Worm (Caenorhabditis elegans) whole organism, early embryonic: ENCODE measurements around the gene F37A4.1.

Source experiments
- B0310.2 ChIP-seq: sonication (generic microtip); optimal IDR thresholded peaks from 2 replicates; lab custom pipeline; 2016; ENCODE audit warnings: mild to moderate bottlenecking, missing genetic modification characterization, missing compliant biosample characterization
- F13C5.2 ChIP-seq: sonication (generic microtip); optimal IDR thresholded peaks from 2 replicates; lab custom pipeline; 2017; ENCODE audit warnings: mild to moderate bottlenecking, missing genetic modification characterization, inconsistent platforms, missing compliant biosample characterization
- aly-1 ChIP-seq: sonication (generic microtip); optimal IDR thresholded peaks from 2 replicates; lab custom pipeline; 2016; ENCODE audit warnings: missing genetic modification characterization, missing compliant biosample characterization
- ama-1 ChIP-seq: fragments of 150-350 bp; optimal IDR thresholded peaks from 2 replicates; lab custom pipeline; 2014
- ceh-13 ChIP-seq: fragments of 200-800 bp; sonication (Bioruptor generic); optimal IDR thresholded peaks from 2 replicates; lab custom pipeline; 2018; ENCODE audit warnings: mild to moderate bottlenecking, missing genetic modification characterization, missing compliant biosample characterization
- ceh-36 ChIP-seq: sonication (generic microtip); optimal IDR thresholded peaks from 2 replicates; lab custom pipeline; 2016; ENCODE audit warnings: missing genetic modification characterization, inconsistent platforms, missing compliant biosample characterization
- ets-7 ChIP-seq: sonication (generic microtip); optimal IDR thresholded peaks from 2 replicates; lab custom pipeline; 2016; ENCODE audit warnings: missing genotype, missing genetic modification characterization, missing compliant biosample characterization
- flt-1 ChIP-seq: fragments of 200-800 bp; sonication (Bioruptor generic); IDR thresholded peaks from 2 replicates; pipeline ENCODE4 v1.3.6; 2022; ENCODE audit warnings: missing genetic modification characterization, missing compliant biosample characterization
- hmbx-1 ChIP-seq: sonication (generic microtip); optimal IDR thresholded peaks from 2 replicates; lab custom pipeline; 2016; ENCODE audit warnings: mild to moderate bottlenecking, missing genetic modification characterization, missing compliant biosample characterization
- hmg-4 ChIP-seq: fragments of 200-800 bp; sonication (Bioruptor generic); optimal IDR thresholded peaks from 2 replicates; lab custom pipeline; 2018; ENCODE audit warnings: mild to moderate bottlenecking, missing genetic modification characterization, missing compliant biosample characterization
- hnd-1 ChIP-seq: sonication (generic microtip); optimal IDR thresholded peaks from 2 replicates; lab custom pipeline; 2016; ENCODE audit warnings: missing genetic modification characterization, missing compliant biosample characterization
- pes-1 ChIP-seq: fragments of 200-800 bp; sonication (Bioruptor generic); IDR thresholded peaks from 2 replicates; pipeline ENCODE4 v1.3.6; 2022; ENCODE audit warnings: missing genetic modification reagents, missing genetic modification characterization, missing compliant biosample characterization
- scrt-1 ChIP-seq: fragments of 200-800 bp; sonication (Bioruptor generic); IDR thresholded peaks from 2 replicates; pipeline ENCODE4 v1.3.6; 2022; ENCODE audit warnings: missing genetic modification characterization, missing compliant biosample characterization
- sea-1 ChIP-seq: fragments of 200-800 bp; sonication (Bioruptor generic); conservative IDR thresholded peaks from 2 replicates; pipeline ENCODE4 v1.3.6; 2022; ENCODE audit warnings: missing genetic modification characterization, missing compliant biosample characterization
- tbx-11 ChIP-seq: fragments of 200-800 bp; sonication (Bioruptor generic); IDR thresholded peaks from 2 replicates; pipeline ENCODE4 v1.3.6; 2022; ENCODE audit warnings: missing genetic modification characterization, missing compliant biosample characterization
- tbx-37 ChIP-seq: fragments of 200-800 bp; sonication (Bioruptor generic); conservative IDR thresholded peaks from 2 replicates; pipeline ENCODE4 v1.3.6; 2022; ENCODE audit warnings: missing genetic modification reagents, missing genetic modification characterization, missing compliant biosample characterization
- tra-4 ChIP-seq: sonication (generic microtip); optimal IDR thresholded peaks from 2 replicates; lab custom pipeline; 2017; ENCODE audit warnings: missing genetic modification characterization, missing compliant biosample characterization

F37A4.1 gene

DNA sequence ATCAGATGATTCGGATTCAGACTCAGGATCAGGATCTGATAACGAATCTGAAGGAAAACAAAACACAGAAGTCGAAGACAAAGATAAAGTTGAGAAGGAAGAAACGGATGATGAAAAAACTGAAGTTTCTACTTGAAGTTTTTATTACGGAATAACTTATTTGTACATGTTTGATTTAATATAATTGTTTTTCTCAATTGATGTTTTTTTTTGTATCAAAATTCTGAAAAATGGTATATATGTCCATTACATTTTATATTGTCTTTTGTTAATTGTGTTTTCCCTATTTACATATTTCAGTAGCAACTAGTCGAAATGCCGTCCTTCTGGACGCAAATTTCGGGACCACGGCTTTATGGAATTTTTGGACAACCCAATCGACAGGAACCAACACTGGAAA is at the start of gene F37A4.1:
Gene F37A4.1, plus strand, starts transcription at position 301 of the 400 bp plus-strand sequence.
- TF ChIP-seq ceh-36 (tag; lab: Kevin White, UChicago) (no peak), scrt-1 (no peak), hmg-4 (GFP tag; lab: Kevin White, UChicago) (no peak), ama-1 (lab: Kevin White, UChicago) (no peak), tbx-11 (GFP tag; lab: Robert Waterston, UW) (no peak), aly-1 (no peak), hmbx-1 (tag; lab: Kevin White, UChicago) (no peak)

DNA sequence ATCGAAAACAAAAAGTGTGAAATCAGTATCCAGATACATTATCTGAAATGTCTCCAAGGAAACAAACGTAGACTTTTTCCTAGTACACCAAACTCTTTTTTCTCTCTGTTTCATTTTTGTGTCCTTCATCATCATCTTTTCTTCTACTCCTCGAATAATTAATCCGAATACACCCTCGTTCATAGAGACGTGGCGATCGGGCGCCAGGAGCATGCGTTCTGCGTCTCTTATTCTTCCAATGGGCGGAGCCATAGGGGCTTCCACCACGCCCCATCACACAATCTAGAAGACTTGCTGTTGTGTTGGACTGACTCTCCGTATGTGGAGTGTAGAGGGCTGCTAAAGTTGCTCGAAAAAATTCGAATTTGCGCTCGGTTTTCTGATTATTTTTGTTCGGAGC is 47.7 kb upstream of the F37A4.1 start, which contains the start of gene rbf-1:
Gene rbf-1, plus strand, starts transcription at position 301 of the 400 bp plus-strand sequence.
- no peak for TF ChIP-seq hmbx-1 (tag; lab: Kevin White, UChicago)
- TF ChIP-seq F13C5.2 (tag; lab: Kevin White, UChicago): no peak
- TF ChIP-seq scrt-1: no peak
- TF ChIP-seq ama-1 (lab: Kevin White, UChicago): no peak
- TF ChIP-seq tra-4 (tag; lab: Kevin White, UChicago): no peak
- TF ChIP-seq B0310.2 (tag; lab: Kevin White, UChicago): no peak
- TF ChIP-seq flt-1 (GFP tag; lab: Robert Waterston, UW): no peak
- no peak for TF ChIP-seq tbx-11 (GFP tag; lab: Robert Waterston, UW)
- TF ChIP-seq hnd-1 (tag; lab: Kevin White, UChicago): no peak
- no peak for TF ChIP-seq ceh-36 (tag; lab: Kevin White, UChicago)
- no peak for TF ChIP-seq aly-1
- TF ChIP-seq ceh-13 (GFP tag; lab: Kevin White, UChicago): no peak
- no peak for TF ChIP-seq tbx-37 (GFP tag; lab: Robert Waterston, UW)
- no peak for TF ChIP-seq hmg-4 (GFP tag; lab: Kevin White, UChicago)

- TF ChIP-seq hnd-1 (tag; lab: Kevin White, UChicago) (no peak), ets-7 (tag; lab: Kevin White, UChicago) (no peak), scrt-1 (no peak), tbx-37 (GFP tag; lab: Robert Waterston, UW) (no peak)
Observed at ce11 chrIII:6677304-6677703, 45.9 kb upstream of the F37A4.1 start.

ce11 chrIII:6679323-6679722 is 43.9 kb upstream of the F37A4.1 start:
- no peak for TF ChIP-seq flt-1 (GFP tag; lab: Robert Waterston, UW)
- no peak for TF ChIP-seq F13C5.2 (tag; lab: Kevin White, UChicago)
- no peak for TF ChIP-seq scrt-1
- TF ChIP-seq hmbx-1 (tag; lab: Kevin White, UChicago): no peak
- TF ChIP-seq aly-1: no peak
- no peak for TF ChIP-seq hmg-4 (GFP tag; lab: Kevin White, UChicago)
- no peak for TF ChIP-seq hnd-1 (tag; lab: Kevin White, UChicago)
- no peak for TF ChIP-seq tbx-11 (GFP tag; lab: Robert Waterston, UW)

DNA sequence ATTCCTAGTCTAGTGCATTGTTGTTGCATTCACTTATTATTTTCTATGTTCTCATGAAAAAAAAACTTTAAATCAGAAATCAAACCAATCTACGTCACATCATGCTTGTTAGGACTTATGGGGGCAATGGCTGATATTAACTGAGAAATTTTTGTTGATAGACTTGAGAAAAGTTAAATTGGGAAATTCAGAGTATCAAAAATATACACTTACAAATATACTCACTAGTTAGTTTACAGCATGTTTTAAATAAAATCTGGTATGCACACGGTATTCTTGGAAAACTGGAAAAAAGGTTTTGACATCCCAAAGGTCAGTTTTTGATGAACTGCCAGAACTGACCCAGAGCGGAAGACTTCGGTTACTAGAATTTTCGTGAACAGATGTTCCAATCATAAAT is 42.2 kb upstream of the F37A4.1 start:
- TF ChIP-seq scrt-1 (no peak), sea-1 (GFP tag; lab: Robert Waterston, UW) (no peak), ama-1 (lab: Kevin White, UChicago) (no peak), flt-1 (GFP tag; lab: Robert Waterston, UW) (no peak), tbx-11 (GFP tag; lab: Robert Waterston, UW) (no peak), ceh-13 (GFP tag; lab: Kevin White, UChicago) (no peak), ets-7 (tag; lab: Kevin White, UChicago) (no peak), hnd-1 (tag; lab: Kevin White, UChicago) (no peak), hmg-4 (GFP tag; lab: Kevin White, UChicago) (no peak), pes-1 (GFP tag; lab: Robert Waterston, UW) (no peak), tbx-37 (GFP tag; lab: Robert Waterston, UW) (no peak), hmbx-1 (tag; lab: Kevin White, UChicago) (no peak), ceh-36 (tag; lab: Kevin White, UChicago) (no peak), aly-1 (no peak), B0310.2 (tag; lab: Kevin White, UChicago) (no peak)

- TF ChIP-seq ceh-13 (GFP tag; lab: Kevin White, UChicago) (no peak), scrt-1 (no peak), ceh-36 (tag; lab: Kevin White, UChicago) (no peak), aly-1 (no peak), flt-1 (GFP tag; lab: Robert Waterston, UW) (no peak), hmbx-1 (tag; lab: Kevin White, UChicago) (no peak), sea-1 (GFP tag; lab: Robert Waterston, UW) (no peak), hnd-1 (tag; lab: Kevin White, UChicago) (no peak), pes-1 (GFP tag; lab: Robert Waterston, UW) (no peak), hmg-4 (GFP tag; lab: Kevin White, UChicago) (no peak), B0310.2 (tag; lab: Kevin White, UChicago) (no peak)
Observed at ce11 chrIII:6681790-6682189, 41.4 kb upstream of the F37A4.1 start.

DNA sequence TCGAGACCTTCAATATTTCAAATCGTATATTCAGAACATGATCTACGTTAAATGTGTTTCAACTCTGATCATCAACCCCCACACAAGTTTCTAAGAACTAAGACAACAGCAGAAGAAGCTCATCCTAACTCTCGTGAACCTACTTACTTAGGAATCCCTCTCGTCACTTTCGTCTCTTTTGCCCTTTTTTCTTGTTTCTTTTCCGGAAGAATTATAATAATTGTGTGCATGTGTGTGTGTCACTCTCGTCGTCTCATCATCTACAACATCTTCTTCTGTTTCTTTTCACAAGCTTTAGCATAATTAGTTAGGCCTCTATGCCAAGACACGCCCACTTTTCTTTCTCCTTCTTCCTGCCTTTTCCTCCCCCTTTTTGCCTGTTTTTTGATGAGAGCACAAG is 32.7 kb upstream of the F37A4.1 start:
- TF ChIP-seq hnd-1 (tag; lab: Kevin White, UChicago) (no peak), F13C5.2 (tag; lab: Kevin White, UChicago) (no peak), ama-1 (lab: Kevin White, UChicago) (no peak), sea-1 (GFP tag; lab: Robert Waterston, UW) (no peak), scrt-1 (no peak), flt-1 (GFP tag; lab: Robert Waterston, UW) (no peak), tra-4 (tag; lab: Kevin White, UChicago) (no peak), hmg-4 (GFP tag; lab: Kevin White, UChicago) (no peak), ceh-36 (tag; lab: Kevin White, UChicago) (no peak)

DNA sequence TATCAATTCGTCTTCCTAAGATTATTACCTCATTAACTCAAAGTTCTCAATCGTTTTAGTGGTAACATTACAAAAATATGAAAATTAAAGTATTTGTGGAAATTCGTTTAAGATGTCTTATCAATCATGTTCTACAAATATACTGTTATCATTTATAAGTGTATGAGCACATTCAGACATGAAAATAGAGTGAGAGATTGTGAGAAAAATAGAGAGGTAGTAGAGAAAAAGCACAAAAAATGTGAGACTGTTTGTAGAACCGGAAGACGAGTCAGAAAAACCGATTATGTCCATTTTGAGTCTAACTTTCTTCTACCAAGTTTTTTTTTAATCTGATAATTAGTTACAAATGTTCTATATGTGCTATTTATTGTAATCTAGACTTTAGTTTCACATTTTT is 29.9 kb upstream of the F37A4.1 start:
- no peak for TF ChIP-seq sea-1 (GFP tag; lab: Robert Waterston, UW)
- no peak for TF ChIP-seq hmg-4 (GFP tag; lab: Kevin White, UChicago)
- TF ChIP-seq aly-1: no peak
- no peak for TF ChIP-seq F13C5.2 (tag; lab: Kevin White, UChicago)
- TF ChIP-seq tbx-37 (GFP tag; lab: Robert Waterston, UW): no peak
- no peak for TF ChIP-seq hmbx-1 (tag; lab: Kevin White, UChicago)
- no peak for TF ChIP-seq pes-1 (GFP tag; lab: Robert Waterston, UW)
- TF ChIP-seq ceh-13 (GFP tag; lab: Kevin White, UChicago): no peak
- TF ChIP-seq scrt-1: no peak
- TF ChIP-seq ets-7 (tag; lab: Kevin White, UChicago): no peak
- no peak for TF ChIP-seq B0310.2 (tag; lab: Kevin White, UChicago)
- no peak for TF ChIP-seq ceh-36 (tag; lab: Kevin White, UChicago)
- no peak for TF ChIP-seq tra-4 (tag; lab: Kevin White, UChicago)
